Fruit fly (Drosophila melanogaster) whole organism, prepupa: ENCODE results near the gene DNAlig3.

Source experiments
- CG11294 ChIP-seq: fragments of 200-800 bp; sonication (Bioruptor generic); IDR thresholded peaks from 2 replicates; pipeline ENCODE4 v1.3.6; 2022; ENCODE audit warnings: missing biosample characterization, missing genetic modification characterization
- CG11902 ChIP-seq: fragments of 200-800 bp; sonication (Bioruptor generic); optimal IDR thresholded peaks from 3 replicates; lab custom pipeline; 2016; ENCODE audit warnings: missing biosample characterization, missing genetic modification characterization
- CG15336 ChIP-seq: fragments of 200-800 bp; sonication (Bioruptor generic); IDR thresholded peaks from 2 replicates; pipeline ENCODE4 v1.3.6; 2022; ENCODE audit warnings: missing biosample characterization, missing genetic modification characterization
- CG16779 ChIP-seq: fragments of 200-800 bp; sonication (Bioruptor generic); optimal IDR thresholded peaks from 3 replicates; lab custom pipeline; 2017; ENCODE audit warnings: missing biosample characterization, mild to moderate bottlenecking, missing genetic modification characterization
- CG3032 ChIP-seq: fragments of 200-800 bp; optimal IDR thresholded peaks from 2 replicates; lab custom pipeline; 2019; ENCODE audit warnings: missing biosample characterization, mild to moderate bottlenecking, missing genetic modification characterization, moderate library complexity
- CG31627 ChIP-seq: fragments of 200-800 bp; sonication (Bioruptor generic); optimal IDR thresholded peaks from 3 replicates; lab custom pipeline; 2016; ENCODE audit warnings: missing biosample characterization, missing genetic modification characterization
- CG34406 ChIP-seq: fragments of 200-800 bp; sonication (Bioruptor generic); optimal IDR thresholded peaks from 3 replicates; lab custom pipeline; 2016; ENCODE audit warnings: missing biosample characterization, missing genetic modification characterization
- CG3919 ChIP-seq: fragments of 200-800 bp; sonication (Bioruptor generic); optimal IDR thresholded peaks from 3 replicates; lab custom pipeline; 2016; ENCODE audit warnings: missing biosample characterization, missing genetic modification characterization
- CG4318 ChIP-seq: fragments of 200-800 bp; sonication (Bioruptor generic); optimal IDR thresholded peaks from 3 replicates; lab custom pipeline; 2017; ENCODE audit warnings: missing biosample characterization, mild to moderate bottlenecking, missing genetic modification characterization
- CG6808 ChIP-seq: fragments of 200-800 bp; sonication (Bioruptor generic); optimal IDR thresholded peaks from 3 replicates; lab custom pipeline; 2017; ENCODE audit warnings: missing biosample characterization, missing genetic modification characterization, mild to moderate bottlenecking, moderate library complexity, missing genetic modification reagents
- CG7368 ChIP-seq: fragments of 200-800 bp; sonication (Bioruptor generic); optimal IDR thresholded peaks from 3 replicates; lab custom pipeline; 2016; ENCODE audit warnings: missing biosample characterization, missing genetic modification characterization
- CG8119 ChIP-seq: fragments of 200-800 bp; sonication (Bioruptor generic); IDR thresholded peaks from 3 replicates; pipeline ENCODE4 v1.3.6; 2022; ENCODE audit warnings: missing biosample characterization, missing genetic modification characterization
- Eip75B ChIP-seq: fragments of 200-800 bp; sonication (Bioruptor generic); optimal IDR thresholded peaks from 3 replicates; lab custom pipeline; 2016; ENCODE audit warnings: missing biosample characterization, missing genetic modification characterization
- Eip78C ChIP-seq: fragments of 200-800 bp; sonication (Bioruptor generic); peaks from one replicate; lab custom pipeline; 2016; ENCODE audit warnings: missing biosample characterization, missing genetic modification characterization
- Eip93F ChIP-seq: fragments of 200-800 bp; sonication (Bioruptor generic); optimal IDR thresholded peaks from 2 replicates; lab custom pipeline; 2016; ENCODE audit warnings: missing biosample characterization, mild to moderate bottlenecking, missing genetic modification characterization
- Ets96B ChIP-seq: fragments of 200-800 bp; optimal IDR thresholded peaks from 2 replicates; lab custom pipeline; 2019; ENCODE audit warnings: missing biosample characterization, mild to moderate bottlenecking, missing genetic modification characterization, moderate library complexity
- Lpt ChIP-seq: fragments of 200-800 bp; sonication (Bioruptor generic); optimal IDR thresholded peaks from 3 replicates; lab custom pipeline; 2016; ENCODE audit warnings: missing biosample characterization, missing genetic modification characterization
- OdsH ChIP-seq: fragments of 200-800 bp; sonication (Bioruptor generic); optimal IDR thresholded peaks from 3 replicates; lab custom pipeline; 2016; ENCODE audit warnings: missing biosample characterization, missing genetic modification characterization
- achi ChIP-seq: fragments of 200-800 bp; sonication (Bioruptor generic); optimal IDR thresholded peaks from 3 replicates; lab custom pipeline; 2016; ENCODE audit warnings: missing biosample characterization, missing genetic modification characterization
- acj6 ChIP-seq: fragments of 200-800 bp; sonication (Bioruptor generic); optimal IDR thresholded peaks from 3 replicates; lab custom pipeline; 2016; ENCODE audit warnings: missing biosample characterization, missing genetic modification characterization
- dac ChIP-seq: fragments of 200-800 bp; sonication (Bioruptor generic); optimal IDR thresholded peaks from 2 replicates; lab custom pipeline; 2017; ENCODE audit warnings: missing biosample characterization, mild to moderate bottlenecking, missing genetic modification characterization
- dsx ChIP-seq: fragments of 200-800 bp; optimal IDR thresholded peaks from 3 replicates; lab custom pipeline; 2019; ENCODE audit warnings: missing biosample characterization, mild to moderate bottlenecking, missing genetic modification characterization, moderate library complexity; ENCODE audit not compliant: poor library complexity, severe bottlenecking
- esn ChIP-seq: fragments of 200-800 bp; sonication (Bioruptor generic); optimal IDR thresholded peaks from 2 replicates; lab custom pipeline; 2016; ENCODE audit warnings: missing biosample characterization, mild to moderate bottlenecking, missing genetic modification characterization, moderate library complexity
- net ChIP-seq: fragments of 200-800 bp; sonication (Bioruptor generic); optimal IDR thresholded peaks from 3 replicates; lab custom pipeline; 2016; ENCODE audit warnings: missing biosample characterization, missing genetic modification characterization
- pdm3 ChIP-seq: fragments of 200-800 bp; sonication (Bioruptor generic); optimal IDR thresholded peaks from 3 replicates; lab custom pipeline; 2016; ENCODE audit warnings: missing biosample characterization, missing genetic modification characterization
- salr ChIP-seq, 2 experiments: fragments of 200-800 bp; sonication (Bioruptor generic); optimal IDR thresholded peaks; 3 replicates each; lab custom pipeline; 2016 to 2018; ENCODE audit warnings: missing biosample characterization in 2 of 2, missing genetic modification characterization in 2 of 2, mild to moderate bottlenecking in 1 of 2
- spab ChIP-seq: fragments of 200-800 bp; sonication (Bioruptor generic); optimal IDR thresholded peaks from 2 replicates; lab custom pipeline; 2017; ENCODE audit warnings: missing biosample characterization, mild to moderate bottlenecking, missing genetic modification characterization, missing genetic modification reagents
- ss ChIP-seq, 2 experiments: fragments of 200-800 bp; sonication (Bioruptor generic); optimal IDR thresholded peaks; 2 replicates in 1 of 2; 3 replicates in 1 of 2; lab custom pipeline; 2017 to 2018; ENCODE audit warnings: mild to moderate bottlenecking in 2 of 2, missing biosample characterization in 2 of 2, missing genetic modification characterization in 2 of 2, moderate library complexity in 1 of 2
- svp ChIP-seq: fragments of 200-800 bp; sonication (Bioruptor generic); peaks from one replicate; lab custom pipeline; 2016; ENCODE audit warnings: missing biosample characterization, missing genetic modification characterization
- topi ChIP-seq: fragments of 200-800 bp; sonication (Bioruptor generic); optimal IDR thresholded peaks from 3 replicates; lab custom pipeline; 2016; ENCODE audit warnings: missing biosample characterization, missing genetic modification characterization
- vri ChIP-seq: fragments of 200-800 bp; sonication (Bioruptor generic); optimal IDR thresholded peaks from 3 replicates; lab custom pipeline; 2016; ENCODE audit warnings: missing biosample characterization, mild to moderate bottlenecking, missing genetic modification characterization

DNAlig3 gene

dm6 chr3R:12442601-12443533 lies 41.2 kb upstream of the DNAlig3 start (continued):
- TF ChIP-seq CG4318 (GFP tag; lab: Kevin White, UChicago): peak; percentile 18
- TF ChIP-seq CG7368 (GFP tag; lab: Kevin White, UChicago): peak; percentile 21
- peak; percentile 39; the same call in 2 of the 3 replicates for TF ChIP-seq CG8119 (GFP tag; lab: Robert Waterston, UW)
- TF ChIP-seq CG15336 (GFP tag; lab: Robert Waterston, UW): peak; percentile 68
- peak; percentile 88 for TF ChIP-seq dsx (GFP tag; lab: Kevin White, UChicago)
- TF ChIP-seq salr (GFP tag; optimal IDR thresholded peaks at IDR 0.05; lab: Kevin White, UChicago): peak in 1 of 2 experiments; percentile 57
- peak; percentile 48 for TF ChIP-seq net
- no peak for TF ChIP-seq CG11902 (GFP tag; lab: Kevin White, UChicago)
- peak; percentile 50 for TF ChIP-seq topi (GFP tag; lab: Kevin White, UChicago)
- TF ChIP-seq CG34406 (GFP tag; lab: Kevin White, UChicago): peak; percentile 42
- TF ChIP-seq Eip75B (GFP tag; lab: Kevin White, UChicago): peak; percentile 51
- peak; percentile 12 for TF ChIP-seq dac (GFP tag; lab: Kevin White, UChicago)
- peak; percentile 29 for TF ChIP-seq CG3032 (tag; lab: Kevin White, UChicago)
- TF ChIP-seq, all 60 proteins: peak for 46

- TF ChIP-seq Lpt (GFP tag; lab: Kevin White, UChicago) (no peak), CG7368 (GFP tag; lab: Kevin White, UChicago) (no peak), svp (GFP tag; lab: Kevin White, UChicago) (peak; percentile 53), CG6808 (GFP tag; lab: Kevin White, UChicago) (no peak), Eip93F (GFP tag; lab: Kevin White, UChicago) (no peak), CG15336 (GFP tag; lab: Robert Waterston, UW) (no peak), ss (GFP tag; optimal IDR thresholded peaks at IDR 0.05; lab: Kevin White, UChicago) (no peak), CG11294 (GFP tag; lab: Robert Waterston, UW) (no peak), CG16779 (tag; lab: Kevin White, UChicago) (no peak), CG31627 (GFP tag; lab: Kevin White, UChicago) (no peak), vri (GFP tag; lab: Kevin White, UChicago) (peak; percentile 70), Eip78C (GFP tag; lab: Kevin White, UChicago) (peak; percentile 27), CG8119 (GFP tag; lab: Robert Waterston, UW) (0 out of 3 replicates have a peak, but pooled peaks have one; percentile 32), acj6 (GFP tag; lab: Kevin White, UChicago) (no peak)
Measured at dm6 chr3R:12441008-12441606, 39.5 kb upstream of the DNAlig3 start.

dm6 chr3R:12439401-12440143 lies 37.9 kb upstream of the DNAlig3 start, which contains the start of gene Desat1:
Desat1 (plus strand) TSS chr3R:12439600.
- peak; percentile 66 for TF ChIP-seq Eip78C (GFP tag; lab: Kevin White, UChicago)
- no peak for TF ChIP-seq Ets96B (tag; lab: Kevin White, UChicago)
- peak; percentile 43 for TF ChIP-seq esn (GFP tag; lab: Kevin White, UChicago)

dm6 chr3R:12439039-12439400 lies 37.4 kb upstream of the DNAlig3 start, which contains the start of the genes CG17207 and CG46427:
CG17207 (minus strand) TSS chr3R:12439139.
CG46427 (minus strand) TSS chr3R:12439139.
- TF ChIP-seq achi (GFP tag; lab: Kevin White, UChicago) (no peak), CG3919 (GFP tag; lab: Kevin White, UChicago) (no peak), pdm3 (GFP tag; lab: Kevin White, UChicago) (no peak), ss (GFP tag; optimal IDR thresholded peaks at IDR 0.05; lab: Kevin White, UChicago) (no peak), salr (GFP tag; optimal IDR thresholded peaks at IDR 0.05; lab: Kevin White, UChicago) (no peak), vri (GFP tag; lab: Kevin White, UChicago) (no peak), spab (no peak), Eip78C (GFP tag; lab: Kevin White, UChicago) (no peak), OdsH (no peak)
